Worm (Caenorhabditis elegans) whole organism, late embryonic: ENCODE results near the gene nspg-11.

Experiments
- C38D4.7 ChIP-seq: fragments of 200-800 bp; sonication (Bioruptor generic); optimal IDR thresholded peaks from 2 replicates; lab custom pipeline; 2018; ENCODE audit warnings: mild to moderate bottlenecking, missing genetic modification characterization, moderate library complexity, missing compliant biosample characterization
- K02D7.2 ChIP-seq: sonication (generic microtip); optimal IDR thresholded peaks from 2 replicates; lab custom pipeline; 2017; ENCODE audit warnings: mild to moderate bottlenecking, missing genetic modification characterization, missing compliant biosample characterization
- Y22D7AL.16 ChIP-seq: sonication (generic microtip); optimal IDR thresholded peaks from 2 replicates; lab custom pipeline; 2016; ENCODE audit warnings: missing genetic modification characterization, missing compliant biosample characterization
- ahr-1 ChIP-seq: sonication (generic microtip); optimal IDR thresholded peaks from 2 replicates; lab custom pipeline; 2016; ENCODE audit warnings: missing genetic modification characterization, missing compliant biosample characterization
- ama-1 ChIP-seq: fragments of 150-350 bp; optimal IDR thresholded peaks from 2 replicates; lab custom pipeline; 2014
- ceh-14 ChIP-seq: sonication (generic microtip); optimal IDR thresholded peaks from 2 replicates; lab custom pipeline; 2016; ENCODE audit warnings: missing genotype, missing genetic modification characterization, missing compliant biosample characterization
- ceh-19 ChIP-seq: fragments of 200-800 bp; sonication (Bioruptor generic); optimal IDR thresholded peaks from 2 replicates; lab custom pipeline; 2018; ENCODE audit warnings: mild to moderate bottlenecking, missing genetic modification characterization, missing compliant biosample characterization
- ceh-2 ChIP-seq: sonication (generic microtip); optimal IDR thresholded peaks from 2 replicates; lab custom pipeline; 2016; ENCODE audit warnings: missing genotype, missing genetic modification characterization, missing compliant biosample characterization
- ceh-22 ChIP-seq: sonication (generic microtip); optimal IDR thresholded peaks from 2 replicates; lab custom pipeline; 2017; ENCODE audit warnings: missing biosample characterization, missing genetic modification characterization
- ceh-24 ChIP-seq: sonication (generic microtip); optimal IDR thresholded peaks from 2 replicates; lab custom pipeline; 2016; ENCODE audit warnings: mild to moderate bottlenecking, missing genetic modification characterization, missing compliant biosample characterization
- ceh-34 ChIP-seq: sonication (generic microtip); optimal IDR thresholded peaks from 2 replicates; lab custom pipeline; 2016; ENCODE audit warnings: mild to moderate bottlenecking, missing genetic modification characterization, missing compliant biosample characterization
- ceh-45 ChIP-seq: fragments of 200-800 bp; sonication (Bioruptor generic); IDR thresholded peaks from 2 replicates; pipeline ENCODE4 v1.3.6; 2022; ENCODE audit warnings: missing genetic modification reagents, missing genetic modification characterization, missing compliant biosample characterization
- ceh-48 ChIP-seq: sonication (generic microtip); optimal IDR thresholded peaks from 2 replicates; lab custom pipeline; 2016; ENCODE audit warnings: missing genetic modification characterization, inconsistent platforms, missing compliant biosample characterization
- dmd-4 ChIP-seq: sonication (generic microtip); optimal IDR thresholded peaks from 2 replicates; lab custom pipeline; 2016; ENCODE audit warnings: borderline replicate concordance, missing genetic modification characterization, missing compliant biosample characterization
- elt-2 ChIP-seq: sonication (generic microtip); optimal IDR thresholded peaks from 2 replicates; lab custom pipeline; 2016; ENCODE audit warnings: missing genetic modification reagents, missing genetic modification characterization, missing compliant biosample characterization
- eyg-1 ChIP-seq: sonication (generic microtip); optimal IDR thresholded peaks from 2 replicates; lab custom pipeline; 2016; ENCODE audit warnings: missing genotype, missing genetic modification characterization, missing compliant biosample characterization
- fax-1 ChIP-seq: sonication (generic microtip); optimal IDR thresholded peaks from 2 replicates; lab custom pipeline; 2016; ENCODE audit warnings: missing genotype, missing genetic modification characterization, missing compliant biosample characterization
- fkh-10 ChIP-seq: fragments of 150-350 bp; optimal IDR thresholded peaks from 2 replicates; lab custom pipeline; 2014; ENCODE audit warnings: missing biosample characterization, missing genetic modification reagents, missing genetic modification characterization
- fkh-6 ChIP-seq: sonication (generic microtip); optimal IDR thresholded peaks from 2 replicates; lab custom pipeline; 2016; ENCODE audit warnings: missing genetic modification characterization, missing compliant biosample characterization
- hlh-13 ChIP-seq: fragments of 200-800 bp; sonication (Bioruptor generic); optimal IDR thresholded peaks from 2 replicates; lab custom pipeline; 2018; ENCODE audit warnings: mild to moderate bottlenecking, missing genetic modification characterization, missing compliant biosample characterization
- hlh-15 ChIP-seq: sonication (generic microtip); optimal IDR thresholded peaks from 2 replicates; lab custom pipeline; 2016; ENCODE audit warnings: missing genetic modification characterization, missing compliant biosample characterization
- hlh-30 ChIP-seq: sonication (generic microtip); optimal IDR thresholded peaks from 2 replicates; lab custom pipeline; 2017; ENCODE audit warnings: antibody characterized with exemption, missing genetic modification characterization, missing compliant biosample characterization; ENCODE audit not compliant: insufficient read depth
- hlh-6 ChIP-seq: sonication (generic microtip); optimal IDR thresholded peaks from 2 replicates; lab custom pipeline; 2016; ENCODE audit warnings: missing genotype, missing genetic modification characterization, missing compliant biosample characterization
- hlh-8 ChIP-seq: sonication (generic microtip); optimal IDR thresholded peaks from 2 replicates; lab custom pipeline; 2016; ENCODE audit warnings: missing genotype, missing genetic modification characterization, missing compliant biosample characterization
- lin-11 ChIP-seq: fragments of 200-800 bp; sonication (Bioruptor generic); optimal IDR thresholded peaks from 2 replicates; lab custom pipeline; 2018; ENCODE audit warnings: mild to moderate bottlenecking, missing genetic modification characterization, missing compliant biosample characterization
- madf-2 ChIP-seq: sonication (generic microtip); optimal IDR thresholded peaks from 2 replicates; lab custom pipeline; 2017; ENCODE audit warnings: missing genetic modification characterization, missing compliant biosample characterization
- pat-9 ChIP-seq: fragments of 200-800 bp; sonication (Bioruptor generic); optimal IDR thresholded peaks from 2 replicates; lab custom pipeline; 2018; ENCODE audit warnings: mild to moderate bottlenecking, missing genetic modification characterization, moderate library complexity, missing compliant biosample characterization
- pha-2 ChIP-seq: sonication (generic microtip); optimal IDR thresholded peaks from 2 replicates; lab custom pipeline; 2017; ENCODE audit warnings: mild to moderate bottlenecking, missing genetic modification characterization, missing compliant biosample characterization
- pha-4 ChIP-seq: fragments of 150-350 bp; optimal IDR thresholded peaks from 2 replicates; lab custom pipeline; 2018; ENCODE audit warnings: missing biosample characterization, missing genetic modification reagents, missing genetic modification characterization
- pqm-1 ChIP-seq: sonication (generic microtip); optimal IDR thresholded peaks from 2 replicates; lab custom pipeline; 2016; ENCODE audit warnings: missing genetic modification characterization, missing compliant biosample characterization
- pros-1 ChIP-seq: fragments of 150-350 bp; optimal IDR thresholded peaks from 2 replicates; lab custom pipeline; 2014; ENCODE audit warnings: missing biosample characterization, missing genetic modification reagents, missing genetic modification characterization
- ref-2 ChIP-seq: sonication (generic microtip); optimal IDR thresholded peaks from 2 replicates; lab custom pipeline; 2016; ENCODE audit warnings: missing genetic modification characterization, missing compliant biosample characterization
- sox-2 ChIP-seq: fragments of 200-800 bp; sonication (Bioruptor generic); IDR thresholded peaks from 2 replicates; pipeline ENCODE4 v1.3.6; 2022; ENCODE audit warnings: missing genetic modification reagents, missing genetic modification characterization, missing compliant biosample characterization
- sox-4 ChIP-seq: sonication (generic microtip); optimal IDR thresholded peaks from 2 replicates; lab custom pipeline; 2017; ENCODE audit warnings: mild to moderate bottlenecking, missing genetic modification characterization, inconsistent platforms, missing compliant biosample characterization
- syd-9 ChIP-seq: sonication (generic microtip); optimal IDR thresholded peaks from 2 replicates; lab custom pipeline; 2016; ENCODE audit warnings: mild to moderate bottlenecking, missing genetic modification characterization, moderate library complexity, missing compliant biosample characterization
- tbx-7 ChIP-seq: sonication (generic microtip); optimal IDR thresholded peaks from 2 replicates; lab custom pipeline; 2016; ENCODE audit warnings: missing genotype, missing genetic modification characterization, missing compliant biosample characterization
- ttx-3 ChIP-seq: sonication (generic microtip); optimal IDR thresholded peaks from 2 replicates; lab custom pipeline; 2016; ENCODE audit warnings: missing genetic modification reagents, missing genetic modification characterization, missing compliant biosample characterization
- unc-42 ChIP-seq: sonication (generic microtip); optimal IDR thresholded peaks from 2 replicates; lab custom pipeline; 2016; ENCODE audit warnings: missing genotype, missing genetic modification characterization, missing compliant biosample characterization
- zip-5 ChIP-seq: sonication (generic microtip); optimal IDR thresholded peaks from 2 replicates; lab custom pipeline; 2016; ENCODE audit warnings: missing genetic modification characterization, missing compliant biosample characterization

Gene nspg-11

ce11 chrIV:9322489-9322888, 1.4 kb downstream of the nspg-11 start:
- TF ChIP-seq pat-9 (tag; lab: Kevin White, UChicago): no peak

ce11 chrIV:9321039-9321851, 2.6 kb downstream of the nspg-11 start, which contains the start of the genes F49C12.12 and vha-17:
Gene F49C12.12, minus strand, starts transcription at chrIV:9321089.
Gene vha-17, plus strand, starts transcription at chrIV:9321801.
- peak; percentile 61 for TF ChIP-seq ceh-48 (tag; lab: Kevin White, UChicago)
- no peak for TF ChIP-seq hlh-30 (tag; lab: Kevin White, UChicago)

- TF ChIP-seq tbx-7 (tag; lab: Kevin White, UChicago) (no peak), ama-1 (lab: Kevin White, UChicago) (no peak), ttx-3 (tag; lab: Kevin White, UChicago) (no peak), hlh-30 (tag; lab: Kevin White, UChicago) (no peak), ref-2 (tag; lab: Kevin White, UChicago) (no peak), syd-9 (tag; lab: Kevin White, UChicago) (no peak), pha-4 (tag; lab: Kevin White, UChicago) (no peak), pqm-1 (tag; lab: Kevin White, UChicago) (no peak), hlh-15 (no peak)
Measured at ce11 chrIV:9320023-9320422, 3.9 kb downstream of the nspg-11 start.

- TF ChIP-seq zip-5: no peak
- TF ChIP-seq ahr-1 (tag; lab: Kevin White, UChicago): no peak
- no peak for TF ChIP-seq pros-1 (tag; lab: Kevin White, UChicago)
- no peak for TF ChIP-seq ceh-24 (tag; lab: Kevin White, UChicago)
- TF ChIP-seq madf-2 (tag; lab: Kevin White, UChicago): no peak
- TF ChIP-seq fkh-6 (tag; lab: Kevin White, UChicago): no peak
- TF ChIP-seq unc-42: no peak
- TF ChIP-seq ceh-34: no peak
Measured at ce11 chrIV:9319080-9319479, 4.8 kb downstream of the nspg-11 start, which contains the start of the genes F49C12.11 and nemt-1. Gene F49C12.11, plus strand, starts transcription at chrIV:9319380. Gene nemt-1, minus strand, starts transcription at chrIV:9319439.

- TF ChIP-seq fkh-10 (GFP tag; lab: Kevin White, UChicago): no peak
- TF ChIP-seq dmd-4 (tag; lab: Kevin White, UChicago): no peak
Measured at ce11 chrIV:9318147-9318546, 5.7 kb downstream of the nspg-11 start.

ce11 chrIV:9316068-9316681, 7.7 kb downstream of the nspg-11 start, which contains the start of the genes F49C12.9 and rpn-7:
Gene F49C12.9, minus strand, starts transcription at chrIV:9316215.
Gene rpn-7, plus strand, starts transcription at chrIV:9316631.
- TF ChIP-seq ceh-2 (tag; lab: Kevin White, UChicago): peak; percentile 62
- TF ChIP-seq zip-5: peak; percentile 44
- TF ChIP-seq ceh-22 (tag; lab: Kevin White, UChicago): no peak
- TF ChIP-seq Y22D7AL.16: no peak
- peak; percentile 22 for TF ChIP-seq ref-2 (tag; lab: Kevin White, UChicago)
- TF ChIP-seq ceh-34: peak; percentile 68
- TF ChIP-seq fax-1 (tag; lab: Kevin White, UChicago): peak; percentile 43
- TF ChIP-seq ttx-3 (tag; lab: Kevin White, UChicago): peak; percentile 73
- no peak for TF ChIP-seq ceh-24 (tag; lab: Kevin White, UChicago)
- TF ChIP-seq hlh-13: no peak
- TF ChIP-seq ceh-19: peak; percentile 60
- peak; percentile 72 for TF ChIP-seq sox-2 (GFP tag; lab: Robert Waterston, UW)
- TF ChIP-seq ama-1 (lab: Kevin White, UChicago): no peak
- TF ChIP-seq hlh-6 (tag; lab: Kevin White, UChicago): peak; percentile 51
- TF ChIP-seq C38D4.7 (GFP tag; lab: Kevin White, UChicago): peak; percentile 61
- no peak for TF ChIP-seq hlh-8 (tag; lab: Kevin White, UChicago)
- peak; percentile 25 for TF ChIP-seq lin-11
- TF ChIP-seq ceh-48 (tag; lab: Kevin White, UChicago): peak; percentile 59
- 0 out of 2 replicates have a peak, but pooled peaks have one; percentile 42 for TF ChIP-seq ceh-45 (GFP tag; lab: Robert Waterston, UW)
- peak; percentile 73 for TF ChIP-seq ceh-14 (tag; lab: Kevin White, UChicago)
- TF ChIP-seq eyg-1 (tag; lab: Kevin White, UChicago): peak; percentile 28
- TF ChIP-seq hlh-15: peak; percentile 59
- TF ChIP-seq pros-1 (tag; lab: Kevin White, UChicago): no peak
- peak; percentile 9 for TF ChIP-seq K02D7.2 (tag; lab: Kevin White, UChicago)
- peak; percentile 42 for TF ChIP-seq pha-2 (tag; lab: Kevin White, UChicago)
- TF ChIP-seq sox-4: no peak
- TF ChIP-seq elt-2 (tag; lab: Kevin White, UChicago): peak; percentile 82
